Worm (Caenorhabditis elegans): ENCODE measurements around the gene Y67D8B.2.

- TF ChIP-seq ama-1 (optimal IDR thresholded peaks at IDR 0.05) (peak; percentile 98), ceh-34 (tag; optimal IDR thresholded peaks at IDR 0.05) (peak; percentile 73), ztf-16 (tag; optimal IDR thresholded peaks at IDR 0.05) (no peak), ceh-18 (tag; optimal IDR thresholded peaks at IDR 0.05) (no peak), pha-2 (tag; optimal IDR thresholded peaks at IDR 0.05) (peak; percentile 24), nhr-11 (tag; optimal IDR thresholded peaks at IDR 0.05) (no peak)
These were observed 41.5 kb upstream of the Y67D8B.2 start for ce11 chrIV:3232694-3233372.
